Fruit fly (Drosophila melanogaster) whole organism, embryonic: ENCODE data around the gene CG13056.

Source experiments
- Abd-B ChIP-seq: fragments of 200-800 bp; sonication (Bioruptor generic); optimal IDR thresholded peaks from 2 replicates; lab custom pipeline; 2018; ENCODE audit warnings: missing biosample characterization, mild to moderate bottlenecking, missing genetic modification characterization, moderate library complexity
- Atf-2 ChIP-seq: fragments of 200-800 bp; sonication (Bioruptor generic); optimal IDR thresholded peaks from 2 replicates; lab custom pipeline; 2016; ENCODE audit warnings: missing biosample characterization, missing genetic modification characterization
- Bdp1 ChIP-seq: fragments of 200-800 bp; sonication (Bioruptor generic); optimal IDR thresholded peaks from 3 replicates; lab custom pipeline; 2016; ENCODE audit warnings: missing biosample characterization, missing genetic modification characterization
- Blimp-1 ChIP-seq: fragments of 200-800 bp; sonication (Bioruptor generic); optimal IDR thresholded peaks from 3 replicates; lab custom pipeline; 2018; ENCODE audit warnings: missing biosample characterization, missing genetic modification characterization, mild to moderate bottlenecking, moderate library complexity, missing genetic modification reagents
- CG10209 ChIP-seq: fragments of 200-800 bp; sonication (Bioruptor generic); optimal IDR thresholded peaks from 3 replicates; lab custom pipeline; 2017; ENCODE audit warnings: missing biosample characterization, mild to moderate bottlenecking, missing genetic modification characterization, missing genetic modification reagents
- CG10366 ChIP-seq: fragments of 200-800 bp; sonication (Bioruptor generic); IDR thresholded peaks from 2 replicates; pipeline ENCODE4 v1.3.6; 2022; ENCODE audit warnings: missing biosample characterization, missing genetic modification characterization
- CG11504 ChIP-seq: fragments of 200-800 bp; sonication (Bioruptor generic); optimal IDR thresholded peaks from 3 replicates; lab custom pipeline; 2019; ENCODE audit warnings: missing biosample characterization, mild to moderate bottlenecking, missing genetic modification characterization, moderate library complexity
- CG11695 ChIP-seq: fragments of 200-800 bp; sonication (Bioruptor generic); IDR thresholded peaks from 3 replicates; pipeline ENCODE4 v1.3.6; 2022; ENCODE audit warnings: missing biosample characterization, missing genetic modification characterization
- CG15011 ChIP-seq: fragments of 200-800 bp; sonication (Bioruptor generic); optimal IDR thresholded peaks from 3 replicates; lab custom pipeline; 2018; ENCODE audit warnings: missing biosample characterization, mild to moderate bottlenecking, missing genetic modification characterization
- CG15073 ChIP-seq: fragments of 200-800 bp; sonication (Bioruptor generic); optimal IDR thresholded peaks from 2 replicates; lab custom pipeline; 2016; ENCODE audit warnings: missing biosample characterization, missing genetic modification characterization
- CG15269 ChIP-seq: fragments of 200-800 bp; sonication (Bioruptor generic); optimal IDR thresholded peaks from 2 replicates; lab custom pipeline; 2018; ENCODE audit warnings: missing biosample characterization, mild to moderate bottlenecking, missing genetic modification characterization, moderate library complexity
- CG16779 ChIP-seq: fragments of 200-800 bp; sonication (Bioruptor generic); IDR thresholded peaks from 2 replicates; pipeline ENCODE4 v1.3.6; 2022; ENCODE audit warnings: missing biosample characterization, missing genetic modification characterization
- CG17385 ChIP-seq: fragments of 200-800 bp; sonication (Bioruptor generic); optimal IDR thresholded peaks from 3 replicates; lab custom pipeline; 2018; ENCODE audit warnings: missing biosample characterization, mild to moderate bottlenecking, missing genetic modification characterization
- CG17912 ChIP-seq: fragments of 200-800 bp; sonication (Bioruptor generic); optimal IDR thresholded peaks from 2 replicates; lab custom pipeline; 2018; ENCODE audit warnings: missing biosample characterization, mild to moderate bottlenecking, missing genetic modification characterization
- CG2712 ChIP-seq: fragments of 200-800 bp; optimal IDR thresholded peaks from 3 replicates; lab custom pipeline; 2019; ENCODE audit warnings: missing biosample characterization, mild to moderate bottlenecking, missing genetic modification characterization, moderate library complexity
- CG30020 ChIP-seq: fragments of 200-800 bp; optimal IDR thresholded peaks from 2 replicates; lab custom pipeline; 2019; ENCODE audit warnings: missing biosample characterization, mild to moderate bottlenecking, missing genetic modification characterization, moderate library complexity
- CG30403 ChIP-seq: fragments of 200-800 bp; sonication (Bioruptor generic); optimal IDR thresholded peaks from 3 replicates; lab custom pipeline; 2016; ENCODE audit warnings: missing biosample characterization, missing genetic modification characterization
- CG31365 ChIP-seq: fragments of 200-800 bp; sonication (Bioruptor generic); optimal IDR thresholded peaks from 2 replicates; lab custom pipeline; 2018; ENCODE audit warnings: missing biosample characterization, mild to moderate bottlenecking, missing genetic modification characterization
- CG31388 ChIP-seq: fragments of 200-800 bp; sonication (Bioruptor generic); optimal IDR thresholded peaks from 2 replicates; lab custom pipeline; 2016; ENCODE audit warnings: missing biosample characterization, missing genetic modification characterization
- CG34376 ChIP-seq: fragments of 200-800 bp; sonication (Bioruptor generic); optimal IDR thresholded peaks from 2 replicates; lab custom pipeline; 2018; ENCODE audit warnings: missing biosample characterization, mild to moderate bottlenecking, missing genetic modification characterization
- CG3838 ChIP-seq: fragments of 200-800 bp; sonication (Bioruptor generic); optimal IDR thresholded peaks from 3 replicates; lab custom pipeline; 2016; ENCODE audit warnings: missing biosample characterization, missing genetic modification characterization
- CG3847 ChIP-seq: fragments of 200-800 bp; sonication (Bioruptor generic); IDR thresholded peaks from 2 replicates; pipeline ENCODE4 v1.3.6; 2022; ENCODE audit warnings: missing biosample characterization, missing genetic modification characterization
- CG6654 ChIP-seq: fragments of 200-800 bp; sonication (Bioruptor generic); optimal IDR thresholded peaks from 2 replicates; lab custom pipeline; 2017; ENCODE audit warnings: missing biosample characterization, mild to moderate bottlenecking, missing genetic modification characterization
- CG7839 ChIP-seq: fragments of 200-800 bp; sonication (Bioruptor generic); optimal IDR thresholded peaks from 3 replicates; lab custom pipeline; 2018; ENCODE audit warnings: missing biosample characterization, mild to moderate bottlenecking, missing genetic modification characterization, moderate library complexity
- CG8290 ChIP-seq, 3 experiments: fragments of 200-800 bp; sonication (Bioruptor generic); optimal IDR thresholded peaks; 2 replicates each; lab custom pipeline; 2016 to 2019; ENCODE audit warnings: missing biosample characterization in 3 of 3, missing genetic modification characterization in 3 of 3, mild to moderate bottlenecking in 2 of 3, moderate library complexity in 1 of 3
- CG9437 ChIP-seq: fragments of 200-800 bp; sonication (Bioruptor generic); optimal IDR thresholded peaks from 2 replicates; lab custom pipeline; 2018; ENCODE audit warnings: missing biosample characterization, mild to moderate bottlenecking, missing genetic modification characterization
- CG9727 ChIP-seq: fragments of 200-800 bp; sonication (Bioruptor generic); optimal IDR thresholded peaks from 3 replicates; lab custom pipeline; 2017; ENCODE audit warnings: missing biosample characterization, mild to moderate bottlenecking, missing genetic modification characterization
- Doc3 ChIP-seq: fragments of 200-800 bp; sonication (Bioruptor generic); IDR thresholded peaks from 3 replicates; pipeline ENCODE4 v1.3.6; 2022; ENCODE audit warnings: missing biosample characterization, missing genetic modification characterization; ENCODE audit not compliant: partially characterized antibody
- Ets65A ChIP-seq: fragments of 200-800 bp; sonication (Bioruptor generic); peaks from one replicate; lab custom pipeline; 2016; ENCODE audit warnings: missing biosample characterization, missing genetic modification characterization
- Meics ChIP-seq: fragments of 200-800 bp; sonication (Bioruptor generic); optimal IDR thresholded peaks from 2 replicates; lab custom pipeline; 2017; ENCODE audit warnings: missing biosample characterization, mild to moderate bottlenecking, missing genetic modification characterization
- Rfx ChIP-seq: fragments of 200-800 bp; sonication (Bioruptor generic); IDR thresholded peaks from 2 replicates; pipeline ENCODE4 v1.3.6; 2022; ENCODE audit warnings: missing biosample characterization, missing genetic modification characterization
- Xbp1 ChIP-seq: fragments of 200-800 bp; sonication (Bioruptor generic); optimal IDR thresholded peaks from 3 replicates; lab custom pipeline; 2016; ENCODE audit warnings: missing biosample characterization, mild to moderate bottlenecking, missing genetic modification characterization
- ac ChIP-seq: fragments of 200-800 bp; sonication (Bioruptor generic); optimal IDR thresholded peaks from 3 replicates; lab custom pipeline; 2017; ENCODE audit warnings: missing biosample characterization, mild to moderate bottlenecking, missing genetic modification characterization
- cato ChIP-seq: fragments of 200-800 bp; sonication (Bioruptor generic); optimal IDR thresholded peaks from 2 replicates; lab custom pipeline; 2016; ENCODE audit warnings: missing biosample characterization, missing genetic modification characterization, borderline replicate concordance
- da ChIP-seq: fragments of 200-800 bp; sonication (Bioruptor generic); optimal IDR thresholded peaks from 2 replicates; lab custom pipeline; 2016; ENCODE audit warnings: missing biosample characterization, missing genetic modification characterization
- fd96Cb ChIP-seq: fragments of 200-800 bp; sonication (Bioruptor generic); optimal IDR thresholded peaks from 2 replicates; lab custom pipeline; 2018; ENCODE audit warnings: missing biosample characterization, mild to moderate bottlenecking, missing genetic modification characterization, moderate library complexity
- ftz-f1 ChIP-seq: fragments of 200-800 bp; sonication (Bioruptor generic); optimal IDR thresholded peaks from 2 replicates; lab custom pipeline; 2016; ENCODE audit warnings: missing biosample characterization, missing genetic modification characterization
- gem ChIP-seq: fragments of 200-800 bp; sonication (Bioruptor generic); optimal IDR thresholded peaks from 2 replicates; lab custom pipeline; 2019; ENCODE audit warnings: missing biosample characterization, mild to moderate bottlenecking, missing genetic modification characterization, moderate library complexity
- gfzf ChIP-seq: fragments of 200-800 bp; sonication (Bioruptor generic); optimal IDR thresholded peaks from 2 replicates; lab custom pipeline; 2016; ENCODE audit warnings: missing biosample characterization, mild to moderate bottlenecking, missing genetic modification characterization, moderate library complexity
- her ChIP-seq: fragments of 200-800 bp; sonication (Bioruptor generic); optimal IDR thresholded peaks from 2 replicates; lab custom pipeline; 2016; ENCODE audit warnings: missing biosample characterization, missing genetic modification characterization
- hth ChIP-seq: fragments of >200 bp; optimal IDR thresholded peaks from 2 replicates; lab custom pipeline; 2017; ENCODE audit warnings: inconsistent platforms
- lilli ChIP-seq: fragments of 200-800 bp; sonication (Bioruptor generic); optimal IDR thresholded peaks from 3 replicates; lab custom pipeline; 2016; ENCODE audit warnings: missing biosample characterization, missing genetic modification characterization
- mam ChIP-seq: fragments of 200-800 bp; sonication (Bioruptor generic); optimal IDR thresholded peaks from 3 replicates; lab custom pipeline; 2016; ENCODE audit warnings: missing biosample characterization, missing genetic modification characterization
- nau ChIP-seq: fragments of 200-800 bp; sonication (Bioruptor generic); optimal IDR thresholded peaks from 3 replicates; lab custom pipeline; 2017; ENCODE audit warnings: missing biosample characterization, mild to moderate bottlenecking, missing genetic modification characterization, missing genetic modification reagents
- nerfin-2 ChIP-seq: fragments of 200-800 bp; sonication (Bioruptor generic); IDR thresholded peaks from 2 replicates; pipeline ENCODE4 v1.3.6; 2022; ENCODE audit warnings: missing biosample characterization, missing genetic modification characterization; ENCODE audit not compliant: partially characterized antibody
- ro ChIP-seq: fragments of 200-800 bp; sonication (Bioruptor generic); IDR thresholded peaks from 2 replicates; pipeline ENCODE4 v1.3.6; 2022; ENCODE audit warnings: missing biosample characterization, missing genetic modification characterization
- stc ChIP-seq: fragments of 200-800 bp; sonication (Bioruptor generic); IDR thresholded peaks from 2 replicates; pipeline ENCODE4 v1.3.6; 2022; ENCODE audit warnings: missing biosample characterization, missing genetic modification characterization
- tio ChIP-seq: fragments of 200-800 bp; sonication (Bioruptor generic); optimal IDR thresholded peaks from 2 replicates; lab custom pipeline; 2017; ENCODE audit warnings: missing biosample characterization, missing genetic modification characterization, inconsistent platforms
- trem ChIP-seq: fragments of 200-800 bp; optimal IDR thresholded peaks from 3 replicates; lab custom pipeline; 2019; ENCODE audit warnings: missing biosample characterization, mild to moderate bottlenecking, missing genetic modification characterization, moderate library complexity
- ttk ChIP-seq: fragments of 200-800 bp; sonication (Bioruptor generic); IDR thresholded peaks from 2 replicates; pipeline ENCODE4 v2.1.2; 2022; ENCODE audit warnings: missing biosample characterization, missing genetic modification characterization
- yki ChIP-seq: fragments of >200 bp; optimal IDR thresholded peaks from 3 replicates; lab custom pipeline; 2018

CG13056 gene

DNA sequence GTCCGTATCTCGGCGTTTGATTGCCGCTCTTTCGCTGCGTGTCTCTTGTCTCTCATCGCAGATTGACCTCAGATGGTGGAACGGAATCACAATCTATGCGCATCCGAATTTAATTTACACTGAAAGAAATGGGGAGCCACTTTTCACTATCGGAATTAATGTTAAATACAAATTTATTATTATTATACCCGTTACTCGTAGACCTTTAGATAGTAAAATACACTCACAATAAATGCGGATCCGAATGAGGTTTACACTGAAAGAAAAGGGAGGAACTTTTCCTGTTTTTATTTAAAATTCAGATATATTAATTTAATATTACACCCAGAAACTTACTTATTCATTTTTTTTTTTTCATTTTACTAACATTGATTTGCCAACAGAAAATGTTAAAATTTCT is 44.0 kb upstream of the CG13056 start (continued):
- TF ChIP-seq CG16779, result no peak
- TF ChIP-seq Xbp1 (GFP tag; lab: Kevin White, UChicago), result peak; percentile 56
- TF ChIP-seq CG31365 (tag; lab: Kevin White, UChicago), result no peak
- TF ChIP-seq Abd-B (GFP tag; lab: Kevin White, UChicago), result no peak
- TF ChIP-seq Blimp-1 (GFP tag; lab: Kevin White, UChicago), result peak; percentile 22
- peak; percentile 13 for TF ChIP-seq CG17385
- TF ChIP-seq mam, result no peak
- TF ChIP-seq CG17912 (GFP tag; lab: Kevin White, UChicago), result no peak
- TF ChIP-seq gfzf (GFP tag; lab: Kevin White, UChicago), result no peak
- TF ChIP-seq CG11695, result 0 out of 3 replicates have a peak, but pooled peaks have one; percentile 27
- no peak for TF ChIP-seq CG11504 (tag; lab: Kevin White, UChicago)
- TF ChIP-seq CG8290 (GFP tag; optimal IDR thresholded peaks at IDR 0.05; lab: Kevin White, UChicago), result no peak
- no peak for TF ChIP-seq CG8290 (tag; optimal IDR thresholded peaks at IDR 0.05; lab: Kevin White, UChicago)
- TF ChIP-seq CG30020 (tag; lab: Kevin White, UChicago), result no peak
- TF ChIP-seq Ets65A (GFP tag; lab: Kevin White, UChicago), result no peak
- TF ChIP-seq CG31388 (GFP tag; lab: Kevin White, UChicago), result no peak
- peak; percentile 48 for TF ChIP-seq CG30403 (GFP tag; lab: Kevin White, UChicago)
- no peak; the same call in 1 of the 2 replicates for TF ChIP-seq CG10366 (GFP tag; lab: Robert Waterston, UW)
- TF ChIP-seq Bdp1 (GFP tag; lab: Kevin White, UChicago), result no peak
- peak; percentile 39 for TF ChIP-seq Meics
- no peak for TF ChIP-seq yki (lab: Kevin White, UChicago)
- TF ChIP-seq hth (lab: Kevin White, UChicago), result no peak
- no peak for TF ChIP-seq fd96Cb (tag; lab: Kevin White, UChicago)
- no peak for TF ChIP-seq ftz-f1 (GFP tag; lab: Kevin White, UChicago)
- TF ChIP-seq nerfin-2 (GFP tag; lab: Robert Waterston, UW), result no peak
- no peak for TF ChIP-seq CG6654 (GFP tag; lab: Kevin White, UChicago)
- no peak for TF ChIP-seq ac (GFP tag; lab: Kevin White, UChicago)
- no peak for TF ChIP-seq Atf-2 (GFP tag; lab: Kevin White, UChicago)
- TF ChIP-seq Rfx (GFP tag; lab: Robert Waterston, UW), result peak; percentile 38; the same call in 1 of the 2 replicates
- TF ChIP-seq CG10209 (GFP tag; lab: Kevin White, UChicago), result peak; percentile 23
- no peak for TF ChIP-seq CG3847
- no peak for TF ChIP-seq CG3838 (GFP tag; lab: Kevin White, UChicago)
- TF ChIP-seq ro (GFP tag; lab: Robert Waterston, UW), result no peak
- 0 out of 2 replicates have a peak, but pooled peaks have one; percentile 26 for TF ChIP-seq stc (GFP tag; lab: Robert Waterston, UW)
- peak; percentile 5 for TF ChIP-seq tio (GFP tag; lab: Kevin White, UChicago)
- TF ChIP-seq ttk (GFP tag; lab: Robert Waterston, UW), result 0 out of 2 replicates have a peak, but pooled peaks have one; percentile 11
- TF ChIP-seq Doc3 (GFP tag; lab: Robert Waterston, UW), result no peak
- peak; percentile 39 for TF ChIP-seq CG7839
- TF ChIP-seq CG15073 (GFP tag; lab: Kevin White, UChicago), result no peak
- peak; percentile 65 for TF ChIP-seq gem (tag; lab: Kevin White, UChicago)
- TF ChIP-seq CG34376, result no peak
- TF ChIP-seq CG2712, result no peak
- peak; percentile 67 for TF ChIP-seq CG15269 (tag; lab: Kevin White, UChicago)
- no peak for TF ChIP-seq lilli (GFP tag; lab: Kevin White, UChicago)
- no peak for TF ChIP-seq CG9727
- TF ChIP-seq her, result no peak
- no peak for TF ChIP-seq trem (tag; lab: Kevin White, UChicago)
- peak; percentile 25 for TF ChIP-seq CG9437 (GFP tag; lab: Kevin White, UChicago)
- TF ChIP-seq da (GFP tag; lab: Kevin White, UChicago), result no peak
- TF ChIP-seq nau (GFP tag; lab: Kevin White, UChicago), result no peak
- TF ChIP-seq CG15011 (GFP tag; lab: Kevin White, UChicago), result no peak
- no peak for TF ChIP-seq cato
